Worm (Caenorhabditis elegans) whole organism, L4 larva: ENCODE measurements around the gene C16C8.16.

Experiments
- R02D3.7 ChIP-seq: fragments of 150-350 bp; sonication (generic microtip); optimal IDR thresholded peaks from 3 replicates; lab custom pipeline; 2014; ENCODE audit warnings: missing biosample characterization, missing genetic modification characterization
- lir-3 ChIP-seq: sonication (generic microtip); optimal IDR thresholded peaks from 2 replicates; lab custom pipeline; 2016; ENCODE audit warnings: mild to moderate bottlenecking, missing genetic modification characterization, missing compliant biosample characterization
- unc-130 ChIP-seq: sonication (generic microtip); optimal IDR thresholded peaks from 2 replicates; lab custom pipeline; 2016; ENCODE audit warnings: missing genetic modification reagents, missing genetic modification characterization, missing compliant biosample characterization

DNA sequence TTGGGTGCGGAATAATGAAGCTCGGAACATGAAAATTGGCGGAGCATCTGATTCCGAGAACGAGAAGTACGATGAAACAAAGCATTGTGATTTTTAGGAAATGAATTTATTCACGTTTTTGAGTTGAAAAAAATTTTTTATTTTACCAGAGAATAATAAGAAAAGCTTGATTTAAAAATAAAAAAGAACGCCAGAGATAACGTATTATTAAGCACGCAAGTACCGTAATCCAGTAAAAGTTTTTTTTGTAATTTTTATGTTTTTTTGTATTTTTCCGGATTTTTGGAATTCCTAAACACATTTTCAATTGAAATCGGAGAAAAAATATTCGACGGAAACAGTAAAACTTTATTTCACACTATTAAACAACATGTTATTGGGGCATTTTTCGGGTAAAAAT is 2.4 kb upstream of the C16C8.16 start, which contains the start of gene C16C8.22:
- no peak for TF ChIP-seq lir-3
- no peak for TF ChIP-seq unc-130
- TF ChIP-seq R02D3.7 (tag; lab: Kevin White, UChicago), result no peak
